Fruit fly (Drosophila melanogaster): ENCODE measurements around the gene AdipoR.
A peak's percentile ranks its signal among the peaks of the same experiment; 100 is the strongest.

AdipoR gene

dm6 chr3R:22587419-22587963 lies 39.8 kb upstream of the AdipoR start, which contains the start of gene Efa6 (continued):
- no peak for TF ChIP-seq Ssrp (tag; optimal IDR thresholded peaks at IDR 0.05)
- TF ChIP-seq Fer3 (tag; optimal IDR thresholded peaks at IDR 0.05) = peak; percentile 28
- TF ChIP-seq toy (GFP tag; IDR thresholded peaks at IDR 0.05) = no peak
- 0 out of 3 replicates have a peak, but pooled peaks have one; percentile 18 for TF ChIP-seq tgo (GFP tag; IDR thresholded peaks at IDR 0.05)
- peak; percentile 77 for TF ChIP-seq Lhr (GFP tag; optimal IDR thresholded peaks at IDR 0.05)
- TF ChIP-seq CG10431 (GFP tag; optimal IDR thresholded peaks at IDR 0.05) = no peak
- TF ChIP-seq CG10543 (GFP tag; optimal IDR thresholded peaks at IDR 0.05) = peak; percentile 58
- TF ChIP-seq org-1 (GFP tag; optimal IDR thresholded peaks at IDR 0.05) = no peak
- TF ChIP-seq dpn (GFP tag; optimal IDR thresholded peaks at IDR 0.05) = peak; percentile 2 to 60
- TF ChIP-seq Nf-YA (GFP tag; IDR thresholded peaks at IDR 0.05) = no peak
- TF ChIP-seq CG4820 (GFP tag; optimal IDR thresholded peaks at IDR 0.05) = peak; percentile 55
- no peak for TF ChIP-seq jing (GFP tag; optimal IDR thresholded peaks at IDR 0.05)
- no peak for TF ChIP-seq CG11093 (GFP tag; IDR thresholded peaks at IDR 0.05)
- TF ChIP-seq pb (GFP tag; optimal IDR thresholded peaks at IDR 0.05) = peak; percentile 4
- TF ChIP-seq mld (GFP tag; IDR thresholded peaks at IDR 0.05; ENCODE audit: partially characterized antibody) = peak; percentile 86; the same call in 2 of the 3 replicates
- TF ChIP-seq Bgb (GFP tag; IDR thresholded peaks at IDR 0.05; ENCODE audit: partially characterized antibody) = peak; percentile 92
- no peak for TF ChIP-seq CG17912 (GFP tag; optimal IDR thresholded peaks at IDR 0.05)
- peak in 1 of 3 experiments; percentile 62 for TF ChIP-seq Stat92E (GFP tag; optimal IDR thresholded peaks at IDR 0.05)
- peak; percentile 51 for TF ChIP-seq gsb-n (tag; optimal IDR thresholded peaks at IDR 0.05)
- TF ChIP-seq HHEX (GFP tag; optimal IDR thresholded peaks at IDR 0.05) = no peak
- TF ChIP-seq H2.0 (GFP tag; IDR thresholded peaks at IDR 0.05) = no peak
- TF ChIP-seq Ada2b (GFP tag; IDR thresholded peaks at IDR 0.05) = no peak
- TF ChIP-seq al (GFP tag; IDR thresholded peaks at IDR 0.05) = no peak
- TF ChIP-seq YL-1 (GFP tag; optimal IDR thresholded peaks at IDR 0.05) = peak; percentile 44
- TF ChIP-seq CG15601 (tag; optimal IDR thresholded peaks at IDR 0.05) = peak; percentile 59
- TF ChIP-seq CG17568 (GFP tag; optimal IDR thresholded peaks at IDR 0.05) = no peak
- peak; percentile 2 for TF ChIP-seq dm (GFP tag; optimal IDR thresholded peaks at IDR 0.05)
- no peak for TF ChIP-seq eyg (GFP tag; optimal IDR thresholded peaks at IDR 0.05)
- peak; percentile 54 for TF ChIP-seq MBD-R2 (GFP tag; IDR thresholded peaks at IDR 0.05)
- TF ChIP-seq CG3065 (GFP tag; optimal IDR thresholded peaks at IDR 0.05) = no peak
- TF ChIP-seq CG9817 (tag; optimal IDR thresholded peaks at IDR 0.05) = peak; percentile 44
- peak; percentile 97 for TF ChIP-seq unc-4 (GFP tag; IDR thresholded peaks at IDR 0.05; ENCODE audit: partially characterized antibody)
- TF ChIP-seq CG14050 (GFP tag; IDR thresholded peaks at IDR 0.05) = no peak
- no peak for TF ChIP-seq CG5245 (GFP tag; optimal IDR thresholded peaks at IDR 0.05)
- no peak for TF ChIP-seq CG14965 (GFP tag; optimal IDR thresholded peaks at IDR 0.05; ENCODE audit: borderline replicate concordance)
- TF ChIP-seq dan (GFP tag; IDR thresholded peaks at IDR 0.05) = no peak
- peak; percentile 48 for TF ChIP-seq CG15696 (tag; optimal IDR thresholded peaks at IDR 0.05)
- no peak for TF ChIP-seq fd64A (GFP tag; optimal IDR thresholded peaks at IDR 0.05)
- no peak for TF ChIP-seq yki (optimal IDR thresholded peaks at IDR 0.05)
- TF ChIP-seq kni (GFP tag; optimal IDR thresholded peaks at IDR 0.05) = peak; percentile 5
- TF ChIP-seq sr (GFP tag; IDR thresholded peaks at IDR 0.05) = no peak
- peak; percentile 24 for TF ChIP-seq CG17359 (tag; optimal IDR thresholded peaks at IDR 0.05)
- TF ChIP-seq CTCF (GFP tag; optimal IDR thresholded peaks at IDR 0.05) = peak; percentile 22
- TF ChIP-seq CG13775 (GFP tag; optimal IDR thresholded peaks at IDR 0.05) = peak; percentile 64
- peak; percentile 64 for TF ChIP-seq CG17361 (GFP tag; IDR thresholded peaks at IDR 0.05)
- TF ChIP-seq Dfd (GFP tag; optimal IDR thresholded peaks at IDR 0.05) = no peak
- no peak for TF ChIP-seq CG30431 (GFP tag; optimal IDR thresholded peaks at IDR 0.05)
- TF ChIP-seq grn (GFP tag; optimal IDR thresholded peaks at IDR 0.05) = peak; percentile 93
- no peak for TF ChIP-seq CG11247 (GFP tag; IDR thresholded peaks at IDR 0.05)
- no peak for TF ChIP-seq tup (GFP tag; optimal IDR thresholded peaks at IDR 0.05)
- TF ChIP-seq MESR4 (GFP tag; optimal IDR thresholded peaks at IDR 0.05) = peak; percentile 88
